Worm (Caenorhabditis elegans) whole organism, L1 larva: ENCODE results near the gene K03B8.11.

Experiments used
- C04F5.9 ChIP-seq: sonication (generic microtip); optimal IDR thresholded peaks from 2 replicates; lab custom pipeline; 2016; ENCODE audit warnings: missing genetic modification characterization, missing compliant biosample characterization
- C16A3.4 ChIP-seq: fragments of 150-350 bp; optimal IDR thresholded peaks from 2 replicates; lab custom pipeline; 2014; ENCODE audit warnings: missing biosample characterization, missing genetic modification characterization
- F16B12.6 ChIP-seq: fragments of 150-350 bp; optimal IDR thresholded peaks from 2 replicates; lab custom pipeline; 2014; ENCODE audit warnings: missing biosample characterization, missing genetic modification characterization
- Y116A8C.19 ChIP-seq: sonication (generic microtip); optimal IDR thresholded peaks from 2 replicates; lab custom pipeline; 2016; ENCODE audit warnings: missing compliant biosample characterization, missing genetic modification characterization, borderline replicate concordance
- aha-1 ChIP-seq: fragments of 150-350 bp; optimal IDR thresholded peaks from 2 replicates; lab custom pipeline; 2014; ENCODE audit warnings: missing biosample characterization, missing genetic modification characterization
- alr-1 ChIP-seq: fragments of 200-800 bp; sonication (Bioruptor generic); optimal IDR thresholded peaks from 2 replicates; lab custom pipeline; 2018; ENCODE audit warnings: borderline replicate concordance, mild to moderate bottlenecking, missing genetic modification characterization, missing compliant biosample characterization
- aly-2 ChIP-seq: fragments of 150-350 bp; optimal IDR thresholded peaks from 2 replicates; lab custom pipeline; 2014; ENCODE audit warnings: missing biosample characterization, missing genetic modification characterization
- ceh-63 ChIP-seq: fragments of 200-800 bp; sonication (Bioruptor generic); optimal IDR thresholded peaks from 2 replicates; lab custom pipeline; 2018; ENCODE audit warnings: mild to moderate bottlenecking, missing genetic modification characterization, missing compliant biosample characterization
- ceh-88 ChIP-seq: fragments of 200-800 bp; sonication (Bioruptor generic); IDR thresholded peaks from 2 replicates; pipeline ENCODE4 v1.3.6; 2022; ENCODE audit warnings: missing genetic modification characterization, missing compliant biosample characterization
- ceh-90 ChIP-seq: sonication (generic microtip); optimal IDR thresholded peaks from 2 replicates; lab custom pipeline; 2016; ENCODE audit warnings: missing genetic modification characterization, missing compliant biosample characterization
- ces-1 ChIP-seq: fragments of 150-350 bp; optimal IDR thresholded peaks from 2 replicates; lab custom pipeline; 2014; ENCODE audit warnings: missing biosample characterization, missing genetic modification reagents, missing genetic modification characterization
- dpl-1 ChIP-seq, 3 experiments: fragments of 150-350 bp in 2 of 3; sonication (generic microtip) in 1 of 3; optimal IDR thresholded peaks; 2 replicates each; lab custom pipeline; 2014 to 2017; ENCODE audit warnings: missing biosample characterization in 3 of 3, missing genetic modification characterization in 3 of 3, missing genetic modification reagents in 3 of 3
- egl-13 ChIP-seq: sonication (generic microtip); optimal IDR thresholded peaks from 2 replicates; lab custom pipeline; 2016; ENCODE audit warnings: missing genotype, missing genetic modification reagents, missing genetic modification characterization, missing compliant biosample characterization
- egl-27 ChIP-seq, 2 experiments: fragments of 150-350 bp in 1 of 2; sonication (generic microtip); optimal IDR thresholded peaks; 3 replicates each; lab custom pipeline; 2017 to 2018; ENCODE audit warnings: missing biosample characterization in 2 of 2, missing genetic modification characterization in 2 of 2, missing genetic modification reagents in 2 of 2
- fkh-4 ChIP-seq: sonication (generic microtip); optimal IDR thresholded peaks from 2 replicates; lab custom pipeline; 2016; ENCODE audit warnings: missing compliant biosample characterization, missing genetic modification characterization, borderline replicate concordance
- fkh-8 ChIP-seq: sonication (generic microtip); optimal IDR thresholded peaks from 2 replicates; lab custom pipeline; 2016; ENCODE audit warnings: mild to moderate bottlenecking, missing genetic modification characterization, missing compliant biosample characterization
- hlh-17 ChIP-seq: fragments of 200-800 bp; sonication (Bioruptor generic); optimal IDR thresholded peaks from 2 replicates; lab custom pipeline; 2018; ENCODE audit warnings: missing genetic modification characterization, mild to moderate bottlenecking, missing compliant biosample characterization, moderate library complexity, borderline replicate concordance
- irx-1 ChIP-seq: sonication (generic microtip); optimal IDR thresholded peaks from 2 replicates; lab custom pipeline; 2016; ENCODE audit warnings: missing genetic modification characterization, missing compliant biosample characterization
- lin-13 ChIP-seq: fragments of 150-350 bp; optimal IDR thresholded peaks from 2 replicates; lab custom pipeline; 2014; ENCODE audit warnings: missing biosample characterization, missing genetic modification reagents, missing genetic modification characterization
- lin-14 ChIP-seq: fragments of 200-800 bp; sonication (Bioruptor generic); optimal IDR thresholded peaks from 2 replicates; lab custom pipeline; 2018; ENCODE audit warnings: mild to moderate bottlenecking, missing genetic modification characterization, moderate library complexity, missing compliant biosample characterization
- lin-35 ChIP-seq, 2 experiments: fragments of 150-350 bp; optimal IDR thresholded peaks; 2 replicates each; lab custom pipeline; 2014; ENCODE audit warnings: missing biosample characterization in 2 of 2, missing genetic modification characterization in 2 of 2, missing genetic modification reagents in 2 of 2
- lin-39 ChIP-seq: fragments of 150-350 bp; optimal IDR thresholded peaks from 2 replicates; lab custom pipeline; 2014; ENCODE audit warnings: missing biosample characterization, missing genetic modification reagents, missing genetic modification characterization
- mef-2 ChIP-seq: fragments of 150-350 bp; optimal IDR thresholded peaks from 2 replicates; lab custom pipeline; 2014; ENCODE audit warnings: missing biosample characterization, missing genetic modification characterization
- mep-1 ChIP-seq: fragments of 150-350 bp; optimal IDR thresholded peaks from 2 replicates; lab custom pipeline; 2014; ENCODE audit warnings: missing biosample characterization, missing genetic modification characterization
- nhr-12 ChIP-seq: sonication (generic microtip); optimal IDR thresholded peaks from 2 replicates; lab custom pipeline; 2017; ENCODE audit warnings: missing biosample characterization, missing genetic modification characterization
- nhr-19 ChIP-seq: fragments of 200-800 bp; sonication (Bioruptor generic); conservative IDR thresholded peaks from 2 replicates; pipeline ENCODE4 v1.3.6; 2022; ENCODE audit warnings: missing genetic modification characterization, missing compliant biosample characterization
- nhr-237 ChIP-seq: fragments of 150-350 bp; optimal IDR thresholded peaks from 2 replicates; lab custom pipeline; 2014; ENCODE audit warnings: missing biosample characterization, missing genetic modification characterization
- nhr-28 ChIP-seq: fragments of 150-350 bp; optimal IDR thresholded peaks from 2 replicates; lab custom pipeline; 2014; ENCODE audit warnings: missing biosample characterization, missing genetic modification characterization
- nhr-71 ChIP-seq: sonication (generic microtip); optimal IDR thresholded peaks from 2 replicates; lab custom pipeline; 2016; ENCODE audit warnings: mild to moderate bottlenecking, missing genetic modification characterization, moderate library complexity, missing compliant biosample characterization
- nhr-77 ChIP-seq: fragments of 150-350 bp; optimal IDR thresholded peaks from 2 replicates; lab custom pipeline; 2014; ENCODE audit warnings: missing biosample characterization, missing genetic modification characterization
- nhr-84 ChIP-seq: sonication (generic microtip); optimal IDR thresholded peaks from 2 replicates; lab custom pipeline; 2017; ENCODE audit warnings: missing biosample characterization, missing genetic modification characterization
- nhr-90 ChIP-seq: sonication (generic microtip); optimal IDR thresholded peaks from 2 replicates; lab custom pipeline; 2016; ENCODE audit warnings: mild to moderate bottlenecking, missing genetic modification characterization, missing compliant biosample characterization; ENCODE audit not compliant: poor library complexity
- pax-3 ChIP-seq: fragments of 200-800 bp; sonication (Bioruptor generic); optimal IDR thresholded peaks from 2 replicates; lab custom pipeline; 2018; ENCODE audit warnings: mild to moderate bottlenecking, missing genetic modification characterization, moderate library complexity, missing compliant biosample characterization
- pqm-1 ChIP-seq: sonication (generic microtip); optimal IDR thresholded peaks from 3 replicates; lab custom pipeline; 2017; ENCODE audit warnings: missing biosample characterization, missing genetic modification characterization
- snpc-4 ChIP-seq: fragments of 150-350 bp; optimal IDR thresholded peaks from 2 replicates; lab custom pipeline; 2014; ENCODE audit warnings: missing biosample characterization, missing genetic modification characterization
- sox-4 ChIP-seq: sonication (generic microtip); optimal IDR thresholded peaks from 2 replicates; lab custom pipeline; 2016; ENCODE audit warnings: missing genetic modification characterization, missing compliant biosample characterization
- sptf-1 ChIP-seq: fragments of 150-350 bp; optimal IDR thresholded peaks from 2 replicates; lab custom pipeline; 2014; ENCODE audit warnings: missing biosample characterization, missing genetic modification characterization
- swsn-7 ChIP-seq: sonication (generic microtip); optimal IDR thresholded peaks from 2 replicates; lab custom pipeline; 2016; ENCODE audit warnings: missing genetic modification characterization, missing compliant biosample characterization
- unc-86 ChIP-seq: sonication (generic microtip); optimal IDR thresholded peaks from 2 replicates; lab custom pipeline; 2016; ENCODE audit warnings: missing genetic modification characterization, missing compliant biosample characterization
- unc-98 ChIP-seq: fragments of 200-800 bp; sonication (Bioruptor generic); IDR thresholded peaks from 2 replicates; pipeline ENCODE4 v1.3.6; 2022; ENCODE audit warnings: missing genetic modification characterization, missing compliant biosample characterization
- vab-15 ChIP-seq: sonication (generic microtip); optimal IDR thresholded peaks from 2 replicates; lab custom pipeline; 2017; ENCODE audit warnings: missing genotype, mild to moderate bottlenecking, missing genetic modification characterization, missing compliant biosample characterization
- xbp-1 ChIP-seq: sonication (generic microtip); optimal IDR thresholded peaks from 2 replicates; lab custom pipeline; 2016; ENCODE audit warnings: missing genetic modification characterization, missing compliant biosample characterization
- ztf-11 ChIP-seq, 2 experiments: sonication (generic microtip); optimal IDR thresholded peaks; 2 replicates each; lab custom pipeline; 2016 to 2017; ENCODE audit warnings: missing genetic modification characterization in 2 of 2, missing biosample characterization in 1 of 2, missing compliant biosample characterization in 1 of 2

K03B8.11 gene

DNA sequence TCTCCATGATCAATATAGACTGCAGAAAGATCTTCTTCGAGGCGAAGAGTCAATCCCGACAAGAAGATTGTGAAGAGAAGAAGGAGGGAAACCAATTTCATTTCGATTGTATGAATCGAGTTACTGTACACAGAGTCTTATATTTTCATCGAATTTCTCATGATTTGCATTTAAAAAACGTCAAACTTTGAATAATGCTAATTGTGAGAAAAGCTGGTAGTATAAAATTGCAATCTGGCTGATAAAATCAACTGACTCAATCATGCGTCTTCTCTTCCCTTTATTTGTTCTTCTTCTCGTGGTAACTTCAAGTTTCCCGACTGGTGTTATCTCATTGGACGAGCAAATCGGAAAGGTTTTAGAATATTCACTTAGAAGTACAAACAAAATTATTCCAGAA is at the start of gene K03B8.11, which contains the start of gene K03B8.14:
Gene K03B8.11, minus strand, starts transcription at position 101 of the 400 bp plus-strand sequence.
Gene K03B8.14, plus strand, starts transcription at position 110 of the 400 bp plus-strand sequence.
- TF ChIP-seq lin-13 (no peak), nhr-71 (tag; lab: Kevin White, UChicago) (no peak), lin-35 (GFP tag; optimal IDR thresholded peaks at IDR 0.05; lab: Kevin White, UChicago) (no peak), nhr-28 (tag; lab: Kevin White, UChicago) (no peak), lin-39 (tag; lab: Kevin White, UChicago) (no peak), sox-4 (tag; lab: Kevin White, UChicago) (no peak), ceh-90 (no peak), mef-2 (tag; lab: Kevin White, UChicago) (no peak)

DNA sequence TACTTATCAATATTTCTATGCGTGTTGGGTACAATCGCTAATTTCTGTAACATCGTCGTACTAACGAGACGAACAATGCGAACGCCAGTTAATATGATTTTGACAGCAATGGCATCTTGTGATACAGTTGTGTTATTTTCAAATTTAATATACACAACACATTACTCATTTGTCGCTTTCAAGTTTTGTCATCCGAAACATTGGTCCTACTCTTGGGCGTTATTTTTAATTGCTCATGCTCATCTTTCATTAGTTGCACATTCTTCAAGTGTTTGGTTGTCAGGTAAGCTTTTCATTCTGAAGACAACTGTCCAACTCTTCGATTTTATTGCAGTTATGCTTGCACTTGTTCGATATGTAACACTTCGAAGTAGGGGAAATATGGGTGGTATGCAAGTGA is 48.9 kb upstream of the K03B8.11 start:
- TF ChIP-seq alr-1, result no peak
- TF ChIP-seq sox-4 (tag; lab: Kevin White, UChicago), result no peak
- TF ChIP-seq nhr-19 (GFP tag; lab: Robert Waterston, UW), result no peak
- TF ChIP-seq swsn-7 (tag; lab: Kevin White, UChicago), result no peak
- TF ChIP-seq unc-98 (GFP tag; lab: Robert Waterston, UW), result no peak
- no peak for TF ChIP-seq egl-27 (tag; optimal IDR thresholded peaks at IDR 0.05; lab: Kevin White, UChicago)
- TF ChIP-seq lin-39 (tag; lab: Kevin White, UChicago), result no peak
- TF ChIP-seq mep-1 (tag; lab: Kevin White, UChicago), result no peak
- TF ChIP-seq C04F5.9, result no peak
- no peak for TF ChIP-seq aha-1
- TF ChIP-seq nhr-90 (tag; lab: Kevin White, UChicago), result no peak
- no peak for TF ChIP-seq ceh-63 (GFP tag; lab: Kevin White, UChicago)
- TF ChIP-seq nhr-84 (tag; lab: Kevin White, UChicago), result no peak
- no peak for TF ChIP-seq aly-2

DNA sequence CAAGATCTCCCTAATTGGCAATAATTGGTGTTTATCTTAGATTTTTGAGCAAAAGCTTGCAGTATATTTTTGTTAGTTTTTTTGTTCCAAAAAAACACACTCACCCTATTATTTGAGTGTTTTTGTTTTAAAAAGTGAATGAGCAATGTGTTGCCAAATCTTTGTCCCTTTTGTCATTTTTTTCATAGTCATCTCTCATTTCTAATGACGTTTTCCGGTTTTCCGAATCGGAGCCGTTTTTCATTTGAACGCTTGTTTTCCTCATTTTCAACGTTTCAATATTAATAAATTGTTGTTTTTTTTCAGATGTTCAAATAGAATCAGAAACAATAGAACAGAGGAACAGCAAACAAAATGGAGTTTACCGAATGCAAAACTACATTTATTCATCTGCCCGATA is 48.2 kb upstream of the K03B8.11 start, which contains the start of gene dmsr-1:
Gene dmsr-1, plus strand, starts transcription at position 301 of the 400 bp plus-strand sequence.
- TF ChIP-seq hlh-17 (GFP tag; lab: Kevin White, UChicago) (no peak), pax-3 (tag; lab: Kevin White, UChicago) (no peak), C16A3.4 (no peak), irx-1 (tag; lab: Kevin White, UChicago) (no peak), nhr-19 (GFP tag; lab: Robert Waterston, UW) (no peak), ceh-88 (no peak), unc-86 (tag; lab: Kevin White, UChicago) (no peak), sox-4 (tag; lab: Kevin White, UChicago) (no peak), fkh-4 (tag; lab: Kevin White, UChicago) (no peak)

DNA sequence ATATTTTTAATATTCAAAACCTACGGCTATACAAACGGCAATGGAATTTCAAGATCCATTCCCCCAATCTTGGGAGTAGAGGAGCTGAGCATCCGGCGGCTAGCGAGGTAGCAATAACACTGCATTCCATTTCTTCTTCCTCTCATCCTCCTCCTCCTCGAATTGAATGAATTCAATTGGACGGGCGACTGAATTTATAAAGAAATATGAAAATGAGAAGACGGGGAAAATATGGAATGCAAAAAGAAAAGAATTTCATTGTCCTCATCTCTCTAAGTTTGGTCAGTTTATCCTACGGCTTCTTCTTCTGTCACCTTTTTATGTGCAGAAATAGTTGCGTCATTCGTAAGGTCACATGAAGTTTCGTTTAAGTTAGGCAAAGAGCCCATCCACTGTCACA is 46.1 kb upstream of the K03B8.11 start:
- TF ChIP-seq sox-4 (tag; lab: Kevin White, UChicago), result no peak
- TF ChIP-seq nhr-90 (tag; lab: Kevin White, UChicago), result no peak
- TF ChIP-seq pqm-1 (tag; lab: Kevin White, UChicago), result no peak
- TF ChIP-seq lin-14, result peak; percentile 33

DNA sequence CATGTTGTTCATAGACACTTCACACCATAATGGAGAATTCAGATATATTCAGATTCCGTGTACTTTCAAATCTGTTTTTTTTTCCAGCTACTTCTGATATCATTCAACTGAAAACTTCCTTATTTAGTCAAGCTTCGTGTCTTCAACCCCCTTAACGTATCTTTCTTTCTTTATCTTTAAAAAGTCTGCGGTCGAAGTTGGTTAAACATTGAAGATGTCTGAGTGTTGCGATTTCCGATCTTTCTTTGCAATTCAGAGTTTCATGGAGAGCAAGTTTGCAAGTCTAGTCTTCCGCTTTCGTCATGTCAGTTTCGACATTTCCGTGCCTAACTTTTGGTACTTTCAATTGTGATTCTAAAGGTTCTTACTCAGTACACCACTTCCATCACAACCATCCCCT is 44.9 kb upstream of the K03B8.11 start:
- TF ChIP-seq ztf-11 (tag; optimal IDR thresholded peaks at IDR 0.05; lab: Kevin White, UChicago) (no peak), F16B12.6 (tag; lab: Kevin White, UChicago) (no peak), vab-15 (tag; lab: Kevin White, UChicago) (no peak), snpc-4 (tag; lab: Kevin White, UChicago) (no peak), nhr-77 (no peak), xbp-1 (tag; lab: Kevin White, UChicago) (no peak), C04F5.9 (no peak), unc-86 (tag; lab: Kevin White, UChicago) (no peak), nhr-237 (tag; lab: Kevin White, UChicago) (no peak), sptf-1 (tag; lab: Kevin White, UChicago) (no peak), ceh-88 (no peak), ces-1 (GFP tag; lab: Kevin White, UChicago) (no peak), fkh-4 (tag; lab: Kevin White, UChicago) (no peak), fkh-8 (tag; lab: Kevin White, UChicago) (no peak), egl-13 (tag; lab: Kevin White, UChicago) (no peak), aha-1 (no peak), lin-39 (tag; lab: Kevin White, UChicago) (no peak), Y116A8C.19 (tag; lab: Kevin White, UChicago) (no peak), dpl-1 (GFP tag; optimal IDR thresholded peaks at IDR 0.05; lab: Kevin White, UChicago) (no peak), nhr-12 (tag; lab: Kevin White, UChicago) (no peak)
